Worm (Caenorhabditis elegans) whole organism, L2 larva: ENCODE data around the gene C06A12.8.

Experiments used
- C34F6.9 ChIP-seq: fragments of 150-350 bp; optimal IDR thresholded peaks from 2 replicates; lab custom pipeline; 2014; ENCODE audit warnings: missing biosample characterization, missing genetic modification characterization
- F13H6.1 ChIP-seq: sonication (generic microtip); optimal IDR thresholded peaks from 2 replicates; lab custom pipeline; 2016; ENCODE audit warnings: missing genetic modification characterization, missing compliant biosample characterization
- R02D3.7 ChIP-seq: fragments of 150-350 bp; optimal IDR thresholded peaks from 2 replicates; lab custom pipeline; 2014; ENCODE audit warnings: missing biosample characterization, missing genetic modification characterization
- Y55F3AM.14 ChIP-seq: fragments of 200-800 bp; sonication (Bioruptor generic); optimal IDR thresholded peaks from 2 replicates; lab custom pipeline; 2018; ENCODE audit warnings: mild to moderate bottlenecking, missing genetic modification characterization, missing compliant biosample characterization
- alr-1 ChIP-seq: fragments of 150-350 bp; optimal IDR thresholded peaks from 2 replicates; lab custom pipeline; 2014; ENCODE audit warnings: missing biosample characterization, missing genetic modification characterization
- aly-2 ChIP-seq: fragments of 150-350 bp; optimal IDR thresholded peaks from 2 replicates; lab custom pipeline; 2014; ENCODE audit warnings: missing biosample characterization, missing genetic modification characterization
- ceh-16 ChIP-seq: fragments of 150-350 bp; optimal IDR thresholded peaks from 2 replicates; lab custom pipeline; 2014; ENCODE audit warnings: missing biosample characterization, missing genetic modification characterization
- ceh-82 ChIP-seq: fragments of 150-350 bp; optimal IDR thresholded peaks from 2 replicates; lab custom pipeline; 2014; ENCODE audit warnings: missing biosample characterization, missing genetic modification characterization
- crh-2 ChIP-seq: sonication (generic microtip); optimal IDR thresholded peaks from 2 replicates; lab custom pipeline; 2017; ENCODE audit warnings: missing biosample characterization, missing genetic modification characterization
- elt-1 ChIP-seq: fragments of 150-350 bp; optimal IDR thresholded peaks from 2 replicates; lab custom pipeline; 2014; ENCODE audit warnings: missing biosample characterization, missing genetic modification characterization
- fos-1 ChIP-seq: fragments of 150-350 bp; optimal IDR thresholded peaks from 2 replicates; lab custom pipeline; 2014; ENCODE audit warnings: missing biosample characterization, missing genetic modification characterization
- gmeb-1 ChIP-seq: fragments of 150-350 bp; optimal IDR thresholded peaks from 2 replicates; lab custom pipeline; 2014; ENCODE audit warnings: missing biosample characterization, missing genetic modification characterization
- lin-13 ChIP-seq: fragments of 150-350 bp; optimal IDR thresholded peaks from 2 replicates; lab custom pipeline; 2014; ENCODE audit warnings: missing biosample characterization, missing genetic modification reagents, missing genetic modification characterization
- lin-39 ChIP-seq: fragments of 150-350 bp; optimal IDR thresholded peaks from 2 replicates; lab custom pipeline; 2014; ENCODE audit warnings: missing biosample characterization, missing genetic modification reagents, missing genetic modification characterization
- lsy-2 ChIP-seq, 2 experiments: fragments of 150-350 bp in 1 of 2; sonication (generic microtip) in 1 of 2; optimal IDR thresholded peaks; 2 replicates each; lab custom pipeline; 2014 to 2017; ENCODE audit warnings: missing biosample characterization in 2 of 2, missing genetic modification characterization in 2 of 2
- mab-5 ChIP-seq: fragments of 150-350 bp; optimal IDR thresholded peaks from 2 replicates; lab custom pipeline; 2014; ENCODE audit warnings: missing biosample characterization, missing genetic modification characterization
- mbf-1 ChIP-seq: sonication (generic microtip); optimal IDR thresholded peaks from 2 replicates; lab custom pipeline; 2017; ENCODE audit warnings: missing biosample characterization, missing genetic modification characterization
- nhr-11 ChIP-seq: fragments of 150-350 bp; optimal IDR thresholded peaks from 2 replicates; lab custom pipeline; 2014; ENCODE audit warnings: missing biosample characterization, missing genetic modification characterization
- nhr-12 ChIP-seq: fragments of 150-350 bp; optimal IDR thresholded peaks from 2 replicates; lab custom pipeline; 2014; ENCODE audit warnings: missing biosample characterization, missing genetic modification characterization
- nhr-129 ChIP-seq: fragments of 150-350 bp; optimal IDR thresholded peaks from 2 replicates; lab custom pipeline; 2014; ENCODE audit warnings: missing biosample characterization, missing genetic modification characterization
- nhr-21 ChIP-seq: fragments of 150-350 bp; optimal IDR thresholded peaks from 2 replicates; lab custom pipeline; 2014; ENCODE audit warnings: missing biosample characterization, missing genetic modification characterization
- nhr-23 ChIP-seq: fragments of 150-350 bp; optimal IDR thresholded peaks from 2 replicates; lab custom pipeline; 2014; ENCODE audit warnings: missing biosample characterization, missing genetic modification reagents, missing genetic modification characterization
- nhr-237 ChIP-seq: fragments of 150-350 bp; optimal IDR thresholded peaks from 2 replicates; lab custom pipeline; 2014; ENCODE audit warnings: missing biosample characterization, missing genetic modification characterization
- nhr-25 ChIP-seq: fragments of 150-350 bp; sonication (generic microtip); optimal IDR thresholded peaks from 3 replicates; lab custom pipeline; 2014; ENCODE audit warnings: missing biosample characterization, missing genetic modification characterization
- nhr-6 ChIP-seq: fragments of 150-350 bp; optimal IDR thresholded peaks from 2 replicates; lab custom pipeline; 2014; ENCODE audit warnings: missing biosample characterization, missing genetic modification characterization
- nhr-77 ChIP-seq: fragments of 150-350 bp; optimal IDR thresholded peaks from 2 replicates; lab custom pipeline; 2014; ENCODE audit warnings: missing biosample characterization, missing genetic modification characterization
- skn-1 ChIP-seq: sonication (generic microtip); optimal IDR thresholded peaks from 2 replicates; lab custom pipeline; 2017; ENCODE audit warnings: missing biosample characterization, missing genetic modification characterization
- sma-3 ChIP-seq: sonication (generic microtip); optimal IDR thresholded peaks from 2 replicates; lab custom pipeline; 2016; ENCODE audit warnings: missing genetic modification reagents, missing genetic modification characterization, missing compliant biosample characterization
- sma-9 ChIP-seq, 2 experiments: fragments of 150-350 bp in 1 of 2; sonication (generic microtip) in 1 of 2; optimal IDR thresholded peaks; 2 replicates each; lab custom pipeline; 2014 to 2016; ENCODE audit warnings: missing genetic modification characterization in 2 of 2, mild to moderate bottlenecking in 1 of 2, missing biosample characterization in 1 of 2, missing compliant biosample characterization in 1 of 2, missing genetic modification reagents in 1 of 2, moderate library complexity in 1 of 2
- snpc-4 ChIP-seq: fragments of 150-350 bp; optimal IDR thresholded peaks from 2 replicates; lab custom pipeline; 2014; ENCODE audit warnings: missing biosample characterization, missing genetic modification characterization
- unc-39 ChIP-seq: fragments of 150-350 bp; optimal IDR thresholded peaks from 2 replicates; lab custom pipeline; 2014; ENCODE audit warnings: missing biosample characterization, missing genetic modification characterization
- unc-55 ChIP-seq: fragments of 150-350 bp; sonication (generic microtip); optimal IDR thresholded peaks from 3 replicates; lab custom pipeline; 2014; ENCODE audit warnings: missing biosample characterization, missing genetic modification reagents, missing genetic modification characterization
- unc-62 ChIP-seq: fragments of 150-350 bp; optimal IDR thresholded peaks from 2 replicates; lab custom pipeline; 2014; ENCODE audit warnings: missing biosample characterization, missing genetic modification reagents, missing genetic modification characterization
- zag-1 ChIP-seq: fragments of 150-350 bp; optimal IDR thresholded peaks from 2 replicates; lab custom pipeline; 2014; ENCODE audit warnings: missing biosample characterization, missing genetic modification characterization
- ztf-1 ChIP-seq: fragments of 200-800 bp; sonication (Bioruptor generic); conservative IDR thresholded peaks from 2 replicates; pipeline ENCODE4 v1.3.6; 2022; ENCODE audit warnings: missing genetic modification characterization, missing compliant biosample characterization
- ztf-11 ChIP-seq: sonication (generic microtip); optimal IDR thresholded peaks from 2 replicates; lab custom pipeline; 2017; ENCODE audit warnings: missing biosample characterization, missing genetic modification characterization

The C06A12.8 gene

ce11 chrIV:17453200-17453599 lies 16.1 kb downstream of the C06A12.8 start:
- TF ChIP-seq sma-3 (GFP tag; lab: Kevin White, UChicago) (no peak), mab-5 (tag; lab: Kevin White, UChicago) (no peak), mbf-1 (tag; lab: Kevin White, UChicago) (no peak)

ce11 chrIV:17453996-17454395 lies 16.9 kb downstream of the C06A12.8 start:
- TF ChIP-seq R02D3.7 (tag; lab: Kevin White, UChicago), result no peak
- TF ChIP-seq mbf-1 (tag; lab: Kevin White, UChicago), result no peak
- TF ChIP-seq unc-62 (GFP tag; lab: Kevin White, UChicago), result no peak
- no peak for TF ChIP-seq sma-9 (GFP tag; optimal IDR thresholded peaks at IDR 0.05; lab: Kevin White, UChicago)
- TF ChIP-seq sma-9 (tag; optimal IDR thresholded peaks at IDR 0.05; lab: Kevin White, UChicago), result no peak
- no peak for TF ChIP-seq fos-1 (tag; lab: Kevin White, UChicago)
- TF ChIP-seq snpc-4 (tag; lab: Kevin White, UChicago), result no peak
- no peak for TF ChIP-seq zag-1
- no peak for TF ChIP-seq crh-2
- TF ChIP-seq elt-1 (tag; lab: Kevin White, UChicago), result no peak

DNA sequence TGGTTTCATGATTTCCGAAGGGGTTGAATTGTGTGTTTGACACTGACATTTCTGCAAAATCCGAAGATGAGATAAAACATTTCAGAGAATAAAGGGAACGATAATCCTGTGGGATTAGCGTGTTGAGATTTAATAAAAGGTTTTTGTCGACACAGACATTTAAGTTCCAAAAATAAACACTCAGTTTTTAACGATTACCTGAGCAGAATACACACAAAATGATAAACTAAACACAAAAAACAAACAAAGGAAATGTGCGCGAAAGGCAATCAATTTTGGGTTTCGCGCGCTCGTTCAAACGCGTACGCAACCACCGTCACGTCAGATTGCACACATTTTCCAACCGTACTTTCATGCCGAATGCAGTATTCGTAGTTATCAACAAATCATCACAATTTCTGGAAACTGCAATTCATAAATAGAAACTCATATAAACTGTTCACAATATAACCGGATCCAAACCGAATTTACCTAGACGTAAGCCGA lies 24.1 kb downstream of the C06A12.8 start, which contains the start of gene rif-1.1:
Gene rif-1.1 (minus strand): TSS at position 51 of the 486 bp plus-strand sequence.
- no peak for TF ChIP-seq aly-2 (tag; lab: Kevin White, UChicago)
- TF ChIP-seq sma-3 (GFP tag; lab: Kevin White, UChicago), result peak; percentile 2
- TF ChIP-seq ztf-11 (tag; lab: Kevin White, UChicago), result no peak
- peak; percentile 49 for TF ChIP-seq nhr-129 (tag; lab: Kevin White, UChicago)
- TF ChIP-seq unc-55, result peak; percentile 72
- TF ChIP-seq lsy-2 (tag; optimal IDR thresholded peaks at IDR 0.05; lab: Kevin White, UChicago), result peak in 1 of 2 experiments; percentile 86
- TF ChIP-seq C34F6.9 (tag; lab: Kevin White, UChicago), result peak; percentile 19
- TF ChIP-seq nhr-21 (tag; lab: Kevin White, UChicago), result no peak
- TF ChIP-seq nhr-6 (tag; lab: Kevin White, UChicago), result no peak
- peak; percentile 86 for TF ChIP-seq gmeb-1 (tag; lab: Kevin White, UChicago)
- peak; percentile 23 for TF ChIP-seq lin-13
- TF ChIP-seq, all 48 proteins: peak for 7

- TF ChIP-seq R02D3.7 (tag; lab: Kevin White, UChicago), result no peak
Observed at ce11 chrIV:17463108-17463608, 26.0 kb downstream of the C06A12.8 start, which contains the start of gene F11E6.10. TSS of gene F11E6.10 (minus strand) at chrIV:17463158.

- TF ChIP-seq snpc-4 (tag; lab: Kevin White, UChicago), result no peak
- no peak for TF ChIP-seq Y55F3AM.14 (GFP tag; lab: Kevin White, UChicago)
- TF ChIP-seq fos-1 (tag; lab: Kevin White, UChicago), result peak; percentile 48
- TF ChIP-seq nhr-25 (tag; lab: Kevin White, UChicago), result no peak
- TF ChIP-seq lin-39 (tag; lab: Kevin White, UChicago), result no peak
- TF ChIP-seq F13H6.1 (tag; lab: Kevin White, UChicago), result no peak
Observed at ce11 chrIV:17465886-17466285, 28.7 kb downstream of the C06A12.8 start, which contains the start of gene F11E6.6. TSS of gene F11E6.6 (minus strand) at chrIV:17465986.

DNA sequence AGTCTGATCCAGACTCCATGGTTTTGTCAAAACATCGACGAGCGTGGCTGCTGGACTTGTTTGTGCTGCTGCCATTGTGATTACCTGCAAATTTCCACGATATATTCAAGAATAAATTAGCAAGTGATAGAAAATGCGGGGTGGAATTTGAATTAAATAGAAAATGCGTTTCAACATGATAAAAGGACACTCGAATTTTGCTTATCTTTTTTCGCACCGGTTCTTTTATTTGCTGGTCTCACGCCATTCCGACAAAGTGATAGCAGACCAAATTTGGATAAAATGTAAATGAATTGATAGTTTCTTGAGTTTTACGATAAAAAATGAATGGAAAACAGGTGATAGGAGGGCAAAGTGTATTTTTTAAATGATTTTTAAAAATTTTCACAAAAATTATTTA lies 30.2 kb downstream of the C06A12.8 start, which contains the start of gene elo-2:
Gene elo-2 (minus strand): TSS at position 84 of the 400 bp plus-strand sequence.
- peak; percentile 9 for TF ChIP-seq crh-2
- no peak for TF ChIP-seq mbf-1 (tag; lab: Kevin White, UChicago)
- no peak for TF ChIP-seq skn-1 (tag; lab: Kevin White, UChicago)
- TF ChIP-seq fos-1 (tag; lab: Kevin White, UChicago), result peak; percentile 30
- peak; percentile 59 for TF ChIP-seq sma-9 (GFP tag; optimal IDR thresholded peaks at IDR 0.05; lab: Kevin White, UChicago)
- TF ChIP-seq sma-9 (tag; optimal IDR thresholded peaks at IDR 0.05; lab: Kevin White, UChicago), result no peak
- TF ChIP-seq gmeb-1 (tag; lab: Kevin White, UChicago), result peak; percentile 40
- TF ChIP-seq ztf-1, result no peak
- TF ChIP-seq nhr-237 (tag; lab: Kevin White, UChicago), result no peak

- no peak for TF ChIP-seq nhr-237 (tag; lab: Kevin White, UChicago)
- no peak for TF ChIP-seq nhr-11 (tag; lab: Kevin White, UChicago)
- TF ChIP-seq nhr-6 (tag; lab: Kevin White, UChicago), result no peak
- TF ChIP-seq unc-39 (tag; lab: Kevin White, UChicago), result no peak
- TF ChIP-seq unc-55, result peak; percentile 68
- no peak for TF ChIP-seq nhr-21 (tag; lab: Kevin White, UChicago)
- TF ChIP-seq ceh-16, result no peak
- TF ChIP-seq nhr-77, result no peak
- TF ChIP-seq snpc-4 (tag; lab: Kevin White, UChicago), result no peak
- no peak for TF ChIP-seq ceh-82 (tag; lab: Kevin White, UChicago)
- no peak for TF ChIP-seq nhr-23 (tag; lab: Kevin White, UChicago)
- TF ChIP-seq mbf-1 (tag; lab: Kevin White, UChicago), result no peak
- peak; percentile 38 for TF ChIP-seq C34F6.9 (tag; lab: Kevin White, UChicago)
- no peak for TF ChIP-seq nhr-12 (tag; lab: Kevin White, UChicago)
- TF ChIP-seq alr-1 (tag; lab: Kevin White, UChicago), result no peak
Observed at ce11 chrIV:17467825-17468224, 30.7 kb downstream of the C06A12.8 start.
